Worm (Caenorhabditis elegans) whole organism, mixed stage, embryonic: ENCODE measurements around the gene R08D7.4.

Experiments
- M03D4.4 ChIP-seq: sonication (generic microtip); optimal IDR thresholded peaks from 2 replicates; lab custom pipeline; 2017; ENCODE audit warnings: mild to moderate bottlenecking, missing genetic modification characterization, missing compliant biosample characterization
- bed-3 ChIP-seq: fragments of 200-800 bp; sonication (Bioruptor generic); optimal IDR thresholded peaks from 3 replicates; lab custom pipeline; 2018; ENCODE audit warnings: mild to moderate bottlenecking, missing genetic modification characterization, moderate library complexity, missing compliant biosample characterization
- blmp-1 ChIP-seq: fragments of 150-350 bp; optimal IDR thresholded peaks from 2 replicates; lab custom pipeline; 2014; ENCODE audit warnings: missing biosample characterization, missing genetic modification characterization
- ceh-39 ChIP-seq: fragments of 150-350 bp; optimal IDR thresholded peaks from 2 replicates; lab custom pipeline; 2014; ENCODE audit warnings: missing biosample characterization, missing genetic modification characterization
- ceh-43 ChIP-seq: fragments of 200-800 bp; sonication (Bioruptor generic); optimal IDR thresholded peaks from 2 replicates; lab custom pipeline; 2018; ENCODE audit warnings: mild to moderate bottlenecking, missing genetic modification characterization, moderate library complexity, missing compliant biosample characterization
- ceh-83 ChIP-seq: fragments of 200-800 bp; sonication (Bioruptor generic); optimal IDR thresholded peaks from 2 replicates; lab custom pipeline; 2018; ENCODE audit warnings: mild to moderate bottlenecking, missing genetic modification characterization, missing compliant biosample characterization
- ces-1 ChIP-seq: fragments of 150-350 bp; optimal IDR thresholded peaks from 2 replicates; lab custom pipeline; 2014; ENCODE audit warnings: missing biosample characterization, missing genetic modification reagents, missing genetic modification characterization
- cnd-1 ChIP-seq: fragments of 200-800 bp; sonication (Bioruptor generic); optimal IDR thresholded peaks from 2 replicates; lab custom pipeline; 2018; ENCODE audit warnings: mild to moderate bottlenecking, missing genetic modification characterization, missing compliant biosample characterization
- drap-1 ChIP-seq: fragments of 200-800 bp; sonication (Bioruptor generic); optimal IDR thresholded peaks from 3 replicates; lab custom pipeline; 2018; ENCODE audit warnings: mild to moderate bottlenecking, missing genetic modification characterization, missing compliant biosample characterization
- elt-1 ChIP-seq: sonication (generic microtip); optimal IDR thresholded peaks from 2 replicates; lab custom pipeline; 2017; ENCODE audit warnings: missing genetic modification characterization, mild to moderate bottlenecking, missing compliant biosample characterization, antibody characterized with exemption, moderate library complexity, borderline replicate concordance; ENCODE audit not compliant: insufficient read depth
- elt-3 ChIP-seq: fragments of 150-350 bp; optimal IDR thresholded peaks from 2 replicates; lab custom pipeline; 2014; ENCODE audit warnings: missing biosample characterization, missing genetic modification characterization
- flh-1 ChIP-seq: fragments of 200-800 bp; sonication (Bioruptor generic); optimal IDR thresholded peaks from 2 replicates; lab custom pipeline; 2018; ENCODE audit warnings: mild to moderate bottlenecking, missing genetic modification characterization, moderate library complexity, missing compliant biosample characterization
- ham-2 ChIP-seq: fragments of 200-800 bp; sonication (Bioruptor generic); optimal IDR thresholded peaks from 2 replicates; lab custom pipeline; 2018; ENCODE audit warnings: mild to moderate bottlenecking, missing genetic modification characterization, missing compliant biosample characterization
- hlh-1 ChIP-seq: fragments of 150-350 bp; optimal IDR thresholded peaks from 2 replicates; lab custom pipeline; 2014; ENCODE audit warnings: missing biosample characterization, missing genetic modification reagents, missing genetic modification characterization
- lin-13 ChIP-seq: fragments of 150-350 bp; optimal IDR thresholded peaks from 2 replicates; lab custom pipeline; 2014; ENCODE audit warnings: missing biosample characterization, missing genetic modification characterization
- lin-32 ChIP-seq: fragments of 200-800 bp; sonication (Bioruptor generic); optimal IDR thresholded peaks from 2 replicates; lab custom pipeline; 2018; ENCODE audit warnings: mild to moderate bottlenecking, missing genetic modification characterization, missing compliant biosample characterization
- lsy-2 ChIP-seq: fragments of 150-350 bp; optimal IDR thresholded peaks from 2 replicates; lab custom pipeline; 2014; ENCODE audit warnings: missing biosample characterization, missing genetic modification characterization
- mab-5 ChIP-seq: fragments of 150-350 bp; optimal IDR thresholded peaks from 2 replicates; lab custom pipeline; 2014; ENCODE audit warnings: missing biosample characterization, missing genetic modification characterization
- mep-1 ChIP-seq: fragments of 150-350 bp; optimal IDR thresholded peaks from 2 replicates; lab custom pipeline; 2017; ENCODE audit warnings: missing biosample characterization, missing genetic modification reagents, missing genetic modification characterization, inconsistent platforms
- mls-2 ChIP-seq: sonication (generic microtip); optimal IDR thresholded peaks from 2 replicates; lab custom pipeline; 2016; ENCODE audit warnings: mild to moderate bottlenecking, missing genetic modification characterization, moderate library complexity, missing compliant biosample characterization
- nhr-12 ChIP-seq: fragments of 150-350 bp; optimal IDR thresholded peaks from 2 replicates; lab custom pipeline; 2014; ENCODE audit warnings: missing biosample characterization, missing genetic modification characterization
- nhr-2 ChIP-seq: fragments of 150-350 bp; optimal IDR thresholded peaks from 2 replicates; lab custom pipeline; 2014; ENCODE audit warnings: missing biosample characterization, missing genetic modification characterization
- nhr-237 ChIP-seq: fragments of 150-350 bp; optimal IDR thresholded peaks from 2 replicates; lab custom pipeline; 2014; ENCODE audit warnings: missing biosample characterization, missing genetic modification characterization
- nhr-28 ChIP-seq: fragments of 150-350 bp; optimal IDR thresholded peaks from 2 replicates; lab custom pipeline; 2014; ENCODE audit warnings: missing biosample characterization, missing genetic modification characterization
- nhr-76 ChIP-seq: sonication (generic microtip); optimal IDR thresholded peaks from 2 replicates; lab custom pipeline; 2017; ENCODE audit warnings: missing biosample characterization, missing genetic modification characterization
- pha-4 ChIP-seq: fragments of 150-350 bp; optimal IDR thresholded peaks from 2 replicates; lab custom pipeline; 2018; ENCODE audit warnings: missing biosample characterization, missing genetic modification reagents, missing genetic modification characterization
- sem-2 ChIP-seq: fragments of 200-800 bp; sonication (Bioruptor generic); optimal IDR thresholded peaks from 2 replicates; lab custom pipeline; 2018; ENCODE audit warnings: mild to moderate bottlenecking, missing genetic modification characterization, missing compliant biosample characterization
- snpc-4 ChIP-seq: fragments of 150-350 bp; optimal IDR thresholded peaks from 2 replicates; lab custom pipeline; 2014; ENCODE audit warnings: missing biosample characterization, missing genetic modification characterization
- sptf-1 ChIP-seq: sonication (generic microtip); optimal IDR thresholded peaks from 2 replicates; lab custom pipeline; 2017; ENCODE audit warnings: mild to moderate bottlenecking, missing genetic modification characterization, moderate library complexity, missing compliant biosample characterization
- tbx-8 ChIP-seq: fragments of 200-800 bp; sonication (Bioruptor generic); optimal IDR thresholded peaks from 2 replicates; lab custom pipeline; 2018; ENCODE audit warnings: mild to moderate bottlenecking, missing genetic modification characterization, moderate library complexity, missing compliant biosample characterization
- unc-120 ChIP-seq: sonication (generic microtip); optimal IDR thresholded peaks from 2 replicates; lab custom pipeline; 2017; ENCODE audit warnings: missing genetic modification characterization, missing compliant biosample characterization; ENCODE audit not compliant: poor library complexity, severe bottlenecking
- unc-39 ChIP-seq: fragments of 150-350 bp; optimal IDR thresholded peaks from 2 replicates; lab custom pipeline; 2014; ENCODE audit warnings: missing biosample characterization, missing genetic modification characterization
- unc-62 ChIP-seq: fragments of 150-350 bp; optimal IDR thresholded peaks from 2 replicates; lab custom pipeline; 2014; ENCODE audit warnings: missing biosample characterization, missing genetic modification reagents, missing genetic modification characterization
- zip-8 ChIP-seq: fragments of 150-350 bp; optimal IDR thresholded peaks from 2 replicates; lab custom pipeline; 2014; ENCODE audit warnings: missing biosample characterization, missing genetic modification characterization
- ztf-11 ChIP-seq: fragments of 150-350 bp; optimal IDR thresholded peaks from 2 replicates; lab custom pipeline; 2014; ENCODE audit warnings: missing biosample characterization, missing genetic modification characterization

The R08D7.4 gene

DNA sequence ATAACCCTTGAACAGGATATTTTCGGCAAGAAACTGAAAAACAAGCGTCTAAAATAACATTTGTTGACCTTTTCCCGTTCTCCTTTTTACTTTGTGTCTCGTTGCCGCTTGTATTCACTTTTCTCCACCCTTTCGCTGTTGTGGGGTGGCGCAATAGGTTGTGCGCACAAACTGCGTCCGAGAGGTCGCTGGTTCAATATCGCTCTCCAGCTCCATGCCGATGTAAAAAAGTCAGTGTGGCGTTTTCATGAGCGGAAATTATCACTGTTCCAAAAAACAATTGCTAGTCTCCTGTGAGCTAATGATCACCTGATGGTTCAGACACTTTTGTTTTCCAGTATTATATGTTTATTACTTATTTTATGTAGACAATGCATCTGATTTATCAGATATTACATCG is 34.1 kb upstream of the R08D7.4 start:
- peak; percentile 17 for TF ChIP-seq lsy-2 (tag; lab: Kevin White, UChicago)
- TF ChIP-seq nhr-12, result no peak
- peak; percentile 70 for TF ChIP-seq tbx-8 (GFP tag; lab: Kevin White, UChicago)
- TF ChIP-seq nhr-2 (tag; lab: Kevin White, UChicago), result no peak
- peak; percentile 31 for TF ChIP-seq ceh-39 (tag; lab: Kevin White, UChicago)
- TF ChIP-seq pha-4 (tag; lab: Kevin White, UChicago), result peak; percentile 69
- TF ChIP-seq M03D4.4, result peak; percentile 96
- peak; percentile 97 for TF ChIP-seq mls-2 (tag; lab: Kevin White, UChicago)
- no peak for TF ChIP-seq blmp-1 (tag; lab: Kevin White, UChicago)
- TF ChIP-seq nhr-76, result no peak
- TF ChIP-seq ceh-83 (GFP tag; lab: Kevin White, UChicago), result peak; percentile 53
- peak; percentile 21 for TF ChIP-seq nhr-237 (tag; lab: Kevin White, UChicago)
- TF ChIP-seq lin-13 (tag; lab: Kevin White, UChicago), result peak; percentile 34
- TF ChIP-seq nhr-28 (tag; lab: Kevin White, UChicago), result peak; percentile 50
- TF ChIP-seq unc-39 (tag; lab: Kevin White, UChicago), result peak; percentile 66
- peak; percentile 94 for TF ChIP-seq ham-2
- TF ChIP-seq snpc-4 (tag; lab: Kevin White, UChicago), result no peak
- TF ChIP-seq mab-5 (tag; lab: Kevin White, UChicago), result no peak
- peak; percentile 77 for TF ChIP-seq bed-3 (GFP tag; lab: Kevin White, UChicago)
- peak; percentile 28 for TF ChIP-seq elt-1 (tag; lab: Kevin White, UChicago)
- peak; percentile 42 for TF ChIP-seq ztf-11
- peak; percentile 93 for TF ChIP-seq lin-32 (GFP tag; lab: Kevin White, UChicago)
- TF ChIP-seq ces-1 (GFP tag; lab: Kevin White, UChicago), result no peak
- TF ChIP-seq ceh-43 (GFP tag; lab: Kevin White, UChicago), result peak; percentile 89
- peak; percentile 96 for TF ChIP-seq sptf-1
- peak; percentile 88 for TF ChIP-seq unc-120 (tag; lab: Kevin White, UChicago)
- TF ChIP-seq mep-1 (tag; lab: Kevin White, UChicago), result no peak
- peak; percentile 45 for TF ChIP-seq elt-3 (tag; lab: Kevin White, UChicago)
- TF ChIP-seq unc-62 (GFP tag; lab: Kevin White, UChicago), result peak; percentile 50
- TF ChIP-seq drap-1 (GFP tag; lab: Kevin White, UChicago), result peak; percentile 95
- peak; percentile 96 for TF ChIP-seq cnd-1 (tag; lab: Kevin White, UChicago)
- TF ChIP-seq sem-2, result peak; percentile 86
- peak; percentile 29 for TF ChIP-seq zip-8 (tag; lab: Kevin White, UChicago)
- peak; percentile 62 for TF ChIP-seq hlh-1
- TF ChIP-seq flh-1 (GFP tag; lab: Kevin White, UChicago), result peak; percentile 84

DNA sequence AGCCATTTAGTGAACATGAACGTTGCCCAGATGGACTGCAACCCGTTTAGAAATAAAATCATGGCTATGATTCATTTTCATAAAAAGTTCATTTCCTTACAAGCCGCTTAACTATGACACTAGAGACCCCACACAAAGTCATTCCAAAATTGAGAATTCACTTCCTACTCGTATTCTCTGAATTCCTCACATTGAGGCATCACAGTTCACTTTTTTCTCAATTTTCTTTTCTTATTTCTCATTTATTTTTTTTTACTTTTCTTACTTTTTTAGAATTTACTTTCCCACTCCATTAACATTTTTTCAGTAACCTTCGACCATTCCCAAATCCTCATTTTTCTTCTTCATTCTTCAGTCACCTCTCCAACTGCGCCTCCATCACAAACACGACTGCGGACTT is 27.3 kb upstream of the R08D7.4 start, which contains the start of gene dhrr-1:
TSS of gene dhrr-1 (plus strand) at position 301 of the 400 bp plus-strand sequence.
- TF ChIP-seq drap-1 (GFP tag; lab: Kevin White, UChicago), result no peak
- no peak for TF ChIP-seq zip-8 (tag; lab: Kevin White, UChicago)
- no peak for TF ChIP-seq elt-3 (tag; lab: Kevin White, UChicago)
- no peak for TF ChIP-seq unc-62 (GFP tag; lab: Kevin White, UChicago)
- TF ChIP-seq tbx-8 (GFP tag; lab: Kevin White, UChicago), result no peak
- no peak for TF ChIP-seq elt-1 (tag; lab: Kevin White, UChicago)
- TF ChIP-seq sem-2, result no peak
- TF ChIP-seq nhr-12, result no peak
- no peak for TF ChIP-seq mab-5 (tag; lab: Kevin White, UChicago)
- no peak for TF ChIP-seq lsy-2 (tag; lab: Kevin White, UChicago)
- TF ChIP-seq sptf-1, result no peak
- TF ChIP-seq snpc-4 (tag; lab: Kevin White, UChicago), result no peak
- TF ChIP-seq ham-2, result no peak
- TF ChIP-seq unc-39 (tag; lab: Kevin White, UChicago), result no peak

DNA sequence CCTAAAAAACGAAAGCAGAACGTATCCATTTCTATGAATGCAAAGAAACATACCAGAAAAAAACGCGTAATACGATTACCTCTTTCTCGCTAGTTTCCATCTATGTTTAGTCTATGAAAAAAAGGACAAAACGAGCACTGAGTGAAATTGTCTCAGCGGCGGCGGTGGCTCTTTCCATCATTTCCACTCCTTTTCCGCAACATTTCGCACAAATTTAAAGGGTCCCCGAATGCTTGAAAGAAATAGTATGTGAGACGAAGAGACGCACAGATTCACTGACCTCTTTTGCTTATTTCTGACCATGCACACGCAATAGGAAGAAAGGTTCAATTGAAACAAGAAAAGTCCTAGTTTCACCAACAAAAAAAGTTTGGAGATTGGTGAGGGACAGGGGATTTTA is 25.4 kb upstream of the R08D7.4 start:
- TF ChIP-seq tbx-8 (GFP tag; lab: Kevin White, UChicago) (no peak), ceh-39 (tag; lab: Kevin White, UChicago) (no peak), ceh-83 (GFP tag; lab: Kevin White, UChicago) (no peak), blmp-1 (tag; lab: Kevin White, UChicago) (no peak), zip-8 (tag; lab: Kevin White, UChicago) (no peak), nhr-28 (tag; lab: Kevin White, UChicago) (no peak), lsy-2 (tag; lab: Kevin White, UChicago) (no peak), lin-32 (GFP tag; lab: Kevin White, UChicago) (no peak), nhr-76 (no peak), unc-120 (tag; lab: Kevin White, UChicago) (no peak), cnd-1 (tag; lab: Kevin White, UChicago) (no peak), M03D4.4 (no peak), ham-2 (no peak)
